Fruit fly (Drosophila melanogaster) whole organism, wandering third instar larva: Measurements from ENCODE around the gene CG46511.
"Not testable (repeated sequence)": the region's sequence is repeated elsewhere in the genome, so short reads cannot be mapped to it uniquely, and the experiment has no call there.

Experiments used
- Dfd ChIP-seq: fragments of >200 bp; optimal IDR thresholded peaks from 2 replicates; lab custom pipeline; 2017; ENCODE audit warnings: missing biosample characterization, missing genetic modification characterization
- Dif ChIP-seq: fragments of 200-275, 200-300 bp; sonication (Bioruptor generic); optimal IDR thresholded peaks from 2 replicates; lab custom pipeline; 2018; ENCODE audit warnings: missing biosample characterization, missing genetic modification characterization; ENCODE audit not compliant: partially characterized antibody
- GATAd ChIP-seq: sonication (Bioruptor generic); optimal IDR thresholded peaks from 2 replicates; lab custom pipeline; 2016; ENCODE audit warnings: missing biosample characterization, missing genetic modification characterization
- HLH106 ChIP-seq: fragments of 200-800 bp; optimal IDR thresholded peaks from 3 replicates; lab custom pipeline; 2019; ENCODE audit warnings: missing biosample characterization, mild to moderate bottlenecking, missing genetic modification characterization, moderate library complexity
- Hnf4 ChIP-seq: fragments of 200-800 bp; sonication (Bioruptor generic); optimal IDR thresholded peaks from 2 replicates; lab custom pipeline; 2016; ENCODE audit warnings: missing biosample characterization, mild to moderate bottlenecking, missing genetic modification characterization
- Hr83 ChIP-seq: fragments of 200-300 bp; sonication (Bioruptor generic); optimal IDR thresholded peaks from 2 replicates; lab custom pipeline; 2016; ENCODE audit warnings: missing biosample characterization, mild to moderate bottlenecking, missing genetic modification characterization, moderate library complexity; ENCODE audit not compliant: poor library complexity, severe bottlenecking
- Myc ChIP-seq: fragments of >200 bp; optimal IDR thresholded peaks from 2 replicates; lab custom pipeline; 2017
- OdsH ChIP-seq: fragments of 200-800 bp; sonication (Bioruptor generic); optimal IDR thresholded peaks from 2 replicates; lab custom pipeline; 2016; ENCODE audit warnings: missing biosample characterization, mild to moderate bottlenecking, missing genetic modification characterization
- Rel ChIP-seq, 2 experiments: fragments of 200-800 bp; sonication (Bioruptor generic) in 1 of 2; optimal IDR thresholded peaks; 2 replicates in 1 of 2; 3 replicates in 1 of 2; lab custom pipeline; 2016 to 2019; ENCODE audit warnings: mild to moderate bottlenecking in 2 of 2, missing biosample characterization in 2 of 2, missing genetic modification characterization in 2 of 2, moderate library complexity in 1 of 2
- dl ChIP-seq, 2 experiments: fragments of 175-275, 200-275 bp in 1 of 2; fragments of 200-275 bp in 1 of 2; sonication (Bioruptor generic); optimal IDR thresholded peaks; lab custom pipeline; 2018; ENCODE audit warnings: mild to moderate bottlenecking in 2 of 2, missing biosample characterization in 2 of 2, missing genetic modification characterization in 2 of 2, moderate library complexity in 2 of 2; ENCODE audit not compliant: partially characterized antibody in 2 of 2, insufficient read depth in 1 of 2
- dmrt93B ChIP-seq: fragments of 200-800 bp; sonication (Bioruptor generic); optimal IDR thresholded peaks from 2 replicates; lab custom pipeline; 2018; ENCODE audit warnings: missing biosample characterization, mild to moderate bottlenecking, missing genetic modification characterization
- dsf ChIP-seq: sonication (Bioruptor generic); optimal IDR thresholded peaks from 2 replicates; lab custom pipeline; 2016; ENCODE audit warnings: missing biosample characterization, missing genetic modification characterization, borderline replicate concordance
- fru ChIP-seq: fragments of 200-800 bp; sonication (Bioruptor generic); optimal IDR thresholded peaks from 3 replicates; lab custom pipeline; 2016; ENCODE audit warnings: missing biosample characterization, mild to moderate bottlenecking, missing genetic modification characterization
- jim ChIP-seq: fragments of 175-275, 200-325 bp; sonication (Bioruptor generic); optimal IDR thresholded peaks from 2 replicates; lab custom pipeline; 2016; ENCODE audit warnings: missing biosample characterization, mild to moderate bottlenecking, missing genetic modification characterization
- lola ChIP-seq: fragments of >200 bp; optimal IDR thresholded peaks from 2 replicates; lab custom pipeline; 2017; ENCODE audit warnings: missing biosample characterization, missing genetic modification characterization
- pan ChIP-seq: fragments of >200 bp; optimal IDR thresholded peaks from 2 replicates; lab custom pipeline; 2017
- rgr ChIP-seq: fragments of 200-800 bp; sonication (Bioruptor generic); optimal IDR thresholded peaks from 3 replicates; lab custom pipeline; 2016; ENCODE audit warnings: missing biosample characterization, mild to moderate bottlenecking, missing genetic modification characterization
- sage ChIP-seq: fragments of 200-800 bp; sonication (Bioruptor generic); optimal IDR thresholded peaks from 2 replicates; lab custom pipeline; 2016; ENCODE audit warnings: missing biosample characterization, mild to moderate bottlenecking, missing genetic modification characterization

CG46511 gene

DNA sequence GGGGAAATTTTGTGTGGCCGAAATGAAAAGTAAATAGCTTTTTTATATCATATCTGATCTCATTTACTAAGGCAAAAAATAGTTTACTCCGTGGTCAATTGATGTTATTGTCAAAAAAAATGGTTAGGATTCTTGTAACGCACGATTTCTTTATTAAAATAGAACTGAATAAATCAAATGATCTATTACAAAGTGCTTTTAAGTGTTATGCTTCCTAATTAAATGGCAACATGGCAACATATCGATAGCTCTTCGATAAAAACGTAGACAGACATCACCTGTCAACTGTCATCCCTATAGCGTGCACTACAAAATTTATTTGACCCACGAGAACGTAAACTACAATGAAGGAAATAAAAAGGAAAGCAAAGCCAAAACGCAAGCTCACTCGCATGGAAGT, 4.8 kb downstream of the CG46511 start, which contains the start of gene CG46512:
Gene CG46512, plus strand, starts transcription at position 301 of the 400 bp plus-strand sequence.
- TF ChIP-seq Dif, Hr83, OdsH (GFP tag; lab: Kevin White, UChicago): not testable (repeated sequence)
- TF ChIP-seq, all 38 proteins: peak for 0; not testable (repeated sequence) for 38

DNA sequence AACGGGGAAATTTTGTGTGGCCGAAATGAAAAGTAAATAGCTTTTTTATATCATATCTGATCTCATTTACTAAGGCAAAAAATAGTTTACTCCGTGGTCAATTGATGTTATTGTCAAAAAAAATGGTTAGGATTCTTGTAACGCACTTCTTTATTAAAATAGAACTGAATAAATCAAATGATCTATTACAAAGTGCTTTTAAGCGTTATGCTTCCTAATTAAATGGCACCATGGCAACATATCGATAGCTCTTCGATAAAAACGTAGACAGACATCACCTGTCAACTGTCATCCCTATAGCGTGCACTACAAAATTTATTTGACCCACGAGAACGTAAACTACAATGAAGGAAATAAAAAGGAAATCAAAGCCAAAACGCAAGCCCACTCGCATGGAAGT, 9.7 kb downstream of the CG46511 start, which contains the start of gene CG46513:
Gene CG46513, plus strand, starts transcription at position 301 of the 400 bp plus-strand sequence.
- not testable (repeated sequence) for TF ChIP-seq Dfd; lola (GFP tag; lab: Kevin White, UChicago); HLH106

DNA sequence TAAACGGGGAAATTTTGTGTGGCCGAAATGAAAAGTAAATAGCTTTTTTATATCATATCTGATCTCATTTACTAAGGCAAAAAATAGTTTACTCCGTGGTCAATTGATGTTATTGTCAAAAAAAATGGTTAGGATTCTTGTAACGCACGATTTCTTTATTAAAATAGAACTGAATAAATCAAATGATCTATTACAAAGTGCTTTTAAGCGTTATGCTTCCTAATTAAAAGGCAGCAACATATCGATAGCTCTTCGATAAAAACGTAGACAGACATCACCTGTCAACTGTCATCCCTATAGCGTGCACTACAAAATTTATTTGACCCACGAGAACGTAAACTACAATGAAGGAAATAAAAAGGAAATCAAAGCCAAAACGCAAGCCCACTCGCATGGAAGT, 14.6 kb downstream of the CG46511 start, which contains the start of gene CG46514:
Gene CG46514, plus strand, starts transcription at position 301 of the 400 bp plus-strand sequence.
- not testable (repeated sequence) for TF ChIP-seq Rel (GFP tag; optimal IDR thresholded peaks at IDR 0.05; lab: Kevin White, UChicago); Rel (tag; optimal IDR thresholded peaks at IDR 0.05; lab: Kevin White, UChicago); jim (GFP tag; lab: Kevin White, UChicago); pan (lab: Kevin White, UChicago)

DNA sequence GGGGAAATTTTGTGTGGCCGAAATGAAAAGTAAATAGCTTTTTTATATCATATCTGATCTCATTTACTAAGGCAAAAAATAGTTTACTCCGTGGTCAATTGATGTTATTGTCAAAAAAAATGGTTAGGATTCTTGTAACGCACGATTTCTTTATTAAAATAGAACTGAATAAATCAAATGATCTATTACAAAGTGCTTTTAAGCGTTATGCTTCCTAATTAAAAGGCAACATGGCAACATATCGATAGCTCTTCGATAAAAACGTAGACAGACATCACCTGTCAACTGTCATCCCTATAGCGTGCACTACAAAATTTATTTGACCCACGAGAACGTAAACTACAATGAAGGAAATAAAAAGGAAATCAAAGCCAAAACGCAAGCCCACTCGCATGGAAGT, 19.6 kb downstream of the CG46511 start, which contains the start of gene CG46515:
Gene CG46515, plus strand, starts transcription at position 301 of the 400 bp plus-strand sequence.
- TF ChIP-seq lola (GFP tag; lab: Kevin White, UChicago); Myc (lab: Kevin White, UChicago); dl (GFP tag; optimal IDR thresholded peaks at IDR 0.05; lab: Kevin White, UChicago; ENCODE audit: insufficient read depth in 1 of 2, partially characterized antibody in 2 of 2): not testable (repeated sequence)

DNA sequence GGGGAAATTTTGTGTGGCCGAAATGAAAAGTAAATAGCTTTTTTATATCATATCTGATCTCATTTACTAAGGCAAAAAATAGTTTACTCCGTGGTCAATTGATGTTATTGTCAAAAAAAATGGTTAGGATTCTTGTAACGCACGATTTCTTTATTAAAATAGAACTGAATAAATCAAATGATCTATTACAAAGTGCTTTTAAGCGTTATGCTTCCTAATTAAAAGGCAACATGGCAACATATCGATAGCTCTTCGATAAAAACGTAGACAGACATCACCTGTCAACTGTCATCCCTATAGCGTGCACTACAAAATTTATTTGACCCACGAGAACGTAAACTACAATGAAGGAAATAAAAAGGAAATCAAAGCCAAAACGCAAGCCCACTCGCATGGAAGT, 29.7 kb downstream of the CG46511 start, which contains the start of gene CG46516:
Gene CG46516, plus strand, starts transcription at position 301 of the 400 bp plus-strand sequence.
- TF ChIP-seq dsf (GFP tag; lab: Kevin White, UChicago); HLH106; dmrt93B (GFP tag; lab: Kevin White, UChicago): not testable (repeated sequence)

DNA sequence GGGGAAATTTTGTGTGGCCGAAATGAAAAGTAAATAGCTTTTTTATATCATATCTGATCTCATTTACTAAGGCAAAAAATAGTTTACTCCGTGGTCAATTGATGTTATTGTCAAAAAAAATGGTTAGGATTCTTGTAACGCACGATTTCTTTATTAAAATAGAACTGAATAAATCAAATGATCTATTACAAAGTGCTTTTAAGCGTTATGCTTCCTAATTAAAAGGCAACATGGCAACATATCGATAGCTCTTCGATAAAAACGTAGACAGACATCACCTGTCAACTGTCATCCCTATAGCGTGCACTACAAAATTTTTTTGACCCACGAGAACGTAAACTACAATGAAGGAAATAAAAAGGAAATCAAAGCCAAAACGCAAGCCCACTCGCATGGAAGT, 34.8 kb downstream of the CG46511 start, which contains the start of gene CG46517:
Gene CG46517, plus strand, starts transcription at position 301 of the 400 bp plus-strand sequence.
- not testable (repeated sequence) for TF ChIP-seq sage, fru, Hr83 (GFP tag; lab: Kevin White, UChicago)
- TF ChIP-seq, all 38 proteins: peak for 0; not testable (repeated sequence) for 38

DNA sequence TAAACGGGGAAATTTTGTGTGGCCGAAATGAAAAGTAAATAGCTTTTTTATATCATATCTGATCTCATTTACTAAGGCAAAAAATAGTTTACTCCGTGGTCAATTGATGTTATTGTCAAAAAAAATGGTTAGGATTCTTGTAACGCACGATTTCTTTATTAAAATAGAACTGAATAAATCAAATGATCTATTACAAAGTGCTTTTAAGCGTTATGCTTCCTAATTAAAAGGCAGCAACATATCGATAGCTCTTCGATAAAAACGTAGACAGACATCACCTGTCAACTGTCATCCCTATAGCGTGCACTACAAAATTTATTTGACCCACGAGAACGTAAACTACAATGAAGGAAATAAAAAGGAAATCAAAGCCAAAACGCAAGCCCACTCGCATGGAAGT, 44.0 kb downstream of the CG46511 start, which contains the start of gene CG46518:
Gene CG46518, plus strand, starts transcription at position 301 of the 400 bp plus-strand sequence.
- TF ChIP-seq GATAd, rgr, Hnf4 (GFP tag; lab: Kevin White, UChicago): not testable (repeated sequence)

DNA sequence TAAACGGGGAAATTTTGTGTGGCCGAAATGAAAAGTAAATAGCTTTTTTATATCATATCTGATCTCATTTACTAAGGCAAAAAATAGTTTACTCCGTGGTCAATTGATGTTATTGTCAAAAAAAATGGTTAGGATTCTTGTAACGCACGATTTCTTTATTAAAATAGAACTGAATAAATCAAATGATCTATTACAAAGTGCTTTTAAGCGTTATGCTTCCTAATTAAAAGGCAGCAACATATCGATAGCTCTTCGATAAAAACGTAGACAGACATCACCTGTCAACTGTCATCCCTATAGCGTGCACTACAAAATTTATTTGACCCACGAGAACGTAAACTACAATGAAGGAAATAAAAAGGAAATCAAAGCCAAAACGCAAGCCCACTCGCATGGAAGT, 49.0 kb downstream of the CG46511 start, which contains the start of gene CG46519:
Gene CG46519, plus strand, starts transcription at position 301 of the 400 bp plus-strand sequence.
- TF ChIP-seq dl (GFP tag; optimal IDR thresholded peaks at IDR 0.05; lab: Kevin White, UChicago; ENCODE audit: insufficient read depth in 1 of 2, partially characterized antibody in 2 of 2); Hnf4 (GFP tag; lab: Kevin White, UChicago); fru (GFP tag; lab: Kevin White, UChicago): not testable (repeated sequence)
- TF ChIP-seq, all 38 proteins: peak for 0; not testable (repeated sequence) for 38
